Fruit fly (Drosophila melanogaster): Measurements from ENCODE around the gene CG6996.

CG6996 gene

DNA sequence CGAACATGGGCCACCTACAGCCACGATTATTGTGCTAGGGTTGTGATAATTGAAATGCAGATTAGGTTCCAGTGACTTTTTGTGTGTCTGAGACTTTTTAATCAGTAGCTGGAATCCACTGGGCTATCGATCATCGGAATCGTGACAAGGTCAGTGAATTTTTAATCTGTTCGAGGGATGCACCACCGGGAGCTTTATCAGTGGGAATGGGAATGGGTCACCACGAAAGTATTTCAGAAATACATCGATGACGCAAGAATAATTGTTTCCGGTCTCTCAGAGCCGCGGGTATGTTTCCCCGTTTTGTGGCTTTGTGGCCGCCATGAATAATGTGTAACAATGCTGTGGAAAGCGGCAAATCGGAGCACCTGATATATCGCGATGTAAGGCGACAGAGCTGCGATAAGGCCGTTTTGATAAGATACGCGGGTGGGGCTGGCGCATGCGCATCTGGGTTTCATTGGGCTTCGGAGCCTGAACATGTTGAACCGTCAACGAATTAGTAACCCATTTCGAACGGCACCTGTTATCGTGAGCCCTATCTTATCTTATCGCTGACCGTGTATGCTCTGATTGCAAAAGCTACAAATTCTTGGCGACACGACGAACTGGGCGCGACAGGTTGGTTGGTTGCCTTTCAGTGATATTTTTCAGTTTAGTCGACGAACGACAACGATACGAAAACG, 19.3 kb upstream of the CG6996 start, which contains the start of gene Ssk:
TSS of gene Ssk (plus strand) at position 638 of the 686 bp plus-strand sequence.
- TF ChIP-seq h (GFP tag; optimal IDR thresholded peaks at IDR 0.05), result peak; percentile 20
- no peak for TF ChIP-seq N (GFP tag; optimal IDR thresholded peaks at IDR 0.05)
- TF ChIP-seq HLH106 (tag; optimal IDR thresholded peaks at IDR 0.05), result no peak
- no peak for TF ChIP-seq brk (GFP tag; optimal IDR thresholded peaks at IDR 0.05)
- TF ChIP-seq Sp1 (GFP tag; optimal IDR thresholded peaks at IDR 0.05), result peak; percentile 7
- TF ChIP-seq Dif (GFP tag; optimal IDR thresholded peaks at IDR 0.05; ENCODE audit: partially characterized antibody), result peak; percentile 59
- peak; percentile 13 for TF ChIP-seq Rel (GFP tag; optimal IDR thresholded peaks at IDR 0.05)
- peak; percentile 63 for TF ChIP-seq Rel (tag; optimal IDR thresholded peaks at IDR 0.05)
- TF ChIP-seq Vsx2 (GFP tag; optimal IDR thresholded peaks at IDR 0.05; ENCODE audit: partially characterized antibody), result peak; percentile 90
- TF ChIP-seq Hr78 (GFP tag; optimal IDR thresholded peaks at IDR 0.05), result no peak
- peak; percentile 80 for TF ChIP-seq CrebA (GFP tag; optimal IDR thresholded peaks at IDR 0.05; ENCODE audit: borderline replicate concordance)
- no peak for TF ChIP-seq sv (GFP tag; optimal IDR thresholded peaks at IDR 0.05)
- TF ChIP-seq tai (GFP tag; optimal IDR thresholded peaks at IDR 0.05), result no peak
- TF ChIP-seq pan (optimal IDR thresholded peaks at IDR 0.05), result no peak

DNA sequence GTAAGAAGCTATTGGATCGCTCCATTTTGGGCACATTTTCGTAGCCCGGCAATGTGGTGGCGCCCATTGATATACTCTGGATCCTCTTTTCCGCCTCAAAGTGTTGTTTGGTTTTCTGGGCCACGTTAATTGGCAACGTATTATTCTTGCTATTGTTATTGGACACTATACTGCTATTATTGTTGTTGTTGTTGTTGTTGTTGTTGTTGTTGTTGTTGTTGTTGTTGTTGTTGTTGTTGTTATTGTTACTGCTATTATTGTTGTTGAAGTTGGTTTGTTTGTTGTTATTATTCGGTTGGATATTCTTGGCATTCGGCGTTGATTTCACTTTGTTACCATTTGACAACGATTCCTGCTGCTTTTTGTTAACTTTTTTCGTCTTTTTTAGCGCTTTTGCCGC, 15.5 kb upstream of the CG6996 start:
- TF ChIP-seq Dfd (GFP tag; optimal IDR thresholded peaks at IDR 0.05) (peak; percentile 97), Hnf4 (GFP tag; optimal IDR thresholded peaks at IDR 0.05) (no peak), dl (GFP tag; optimal IDR thresholded peaks at IDR 0.05; ENCODE audit: insufficient read depth in 1 of 2, partially characterized antibody in 2 of 2) (no peak), Mio (GFP tag; optimal IDR thresholded peaks at IDR 0.05) (no peak), Hr83 (GFP tag; optimal IDR thresholded peaks at IDR 0.05; ENCODE audit: poor library complexity, severe bottlenecking) (no peak), brk (GFP tag; optimal IDR thresholded peaks at IDR 0.05) (no peak)

DNA sequence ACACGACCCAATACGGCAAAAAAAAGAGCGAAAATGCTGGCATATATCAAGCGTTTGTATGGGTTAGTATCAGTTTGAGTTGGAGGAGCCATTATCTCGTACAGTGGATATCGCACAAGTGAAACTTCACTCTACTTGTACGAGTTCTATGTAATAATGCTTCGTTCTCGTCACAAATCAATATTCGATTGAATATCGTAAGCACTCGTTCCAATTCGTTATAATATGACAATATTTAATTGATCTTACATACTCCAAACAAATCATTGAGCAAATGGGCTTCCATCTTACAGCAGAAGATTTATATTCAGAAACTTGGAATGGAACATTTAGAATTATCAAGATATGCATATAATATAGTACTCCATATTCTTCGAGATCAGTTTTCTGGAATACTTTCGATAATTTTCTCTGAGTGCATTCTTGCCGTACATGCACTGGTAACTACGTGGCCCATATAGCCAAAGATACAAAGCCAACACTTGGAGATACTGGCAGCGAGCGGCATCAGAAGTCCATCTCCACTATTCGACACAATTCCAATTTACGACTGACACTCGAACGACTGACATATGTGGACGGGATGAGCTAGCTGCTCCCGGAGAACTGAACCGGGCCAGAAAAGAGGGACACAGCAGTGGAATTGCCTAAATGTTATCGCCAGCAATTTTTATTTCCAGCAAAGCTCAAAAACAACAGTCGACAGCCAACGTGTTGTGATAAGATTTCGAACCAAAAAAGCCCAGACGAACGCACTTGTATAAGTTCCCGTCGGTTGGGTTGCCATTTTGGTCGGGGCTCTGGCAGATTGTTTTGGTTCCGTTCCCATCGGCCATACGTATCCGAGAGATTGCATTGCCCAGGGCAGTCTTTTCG, 14.2 kb upstream of the CG6996 start:
- TF ChIP-seq woc (GFP tag; optimal IDR thresholded peaks at IDR 0.05) (peak; percentile 2), Hr83 (GFP tag; optimal IDR thresholded peaks at IDR 0.05; ENCODE audit: poor library complexity, severe bottlenecking) (no peak), dmrt93B (GFP tag; optimal IDR thresholded peaks at IDR 0.05) (no peak), HLH106 (tag; optimal IDR thresholded peaks at IDR 0.05) (peak; percentile 20), Hr78 (GFP tag; optimal IDR thresholded peaks at IDR 0.05) (no peak), h (GFP tag; optimal IDR thresholded peaks at IDR 0.05) (peak; percentile 5), Abd-B (GFP tag; optimal IDR thresholded peaks at IDR 0.05) (no peak), Rel (GFP tag; optimal IDR thresholded peaks at IDR 0.05) (no peak), Rel (tag; optimal IDR thresholded peaks at IDR 0.05) (peak; percentile 53), pan (optimal IDR thresholded peaks at IDR 0.05) (no peak), usp (GFP tag; optimal IDR thresholded peaks at IDR 0.05) (no peak), rgr (GFP tag; optimal IDR thresholded peaks at IDR 0.05) (peak; percentile 7), sage (GFP tag; optimal IDR thresholded peaks at IDR 0.05) (no peak), psq (GFP tag; optimal IDR thresholded peaks at IDR 0.05) (peak; percentile 4), ey (GFP tag; optimal IDR thresholded peaks at IDR 0.05) (peak; percentile 22)

DNA sequence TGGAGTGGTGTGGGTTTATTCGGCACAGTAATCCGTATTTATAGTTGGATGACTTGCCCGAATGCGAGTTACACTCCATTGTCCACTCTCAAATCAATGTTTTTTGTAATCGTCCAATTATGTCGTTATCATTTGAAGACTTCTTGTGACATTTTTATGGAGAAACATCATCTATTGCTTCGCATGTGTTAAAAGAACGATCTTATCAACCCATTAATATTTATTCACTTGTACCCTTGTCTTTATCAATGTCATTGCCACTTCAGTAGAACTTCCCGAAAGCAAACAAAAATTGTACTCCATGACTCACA, 13.6 kb upstream of the CG6996 start:
- TF ChIP-seq CG32264 (GFP tag; optimal IDR thresholded peaks at IDR 0.05) (no peak), Rel (GFP tag; optimal IDR thresholded peaks at IDR 0.05) (no peak), Rel (tag; optimal IDR thresholded peaks at IDR 0.05) (no peak), rgr (GFP tag; optimal IDR thresholded peaks at IDR 0.05) (no peak), jim (GFP tag; optimal IDR thresholded peaks at IDR 0.05) (no peak), HLH106 (tag; optimal IDR thresholded peaks at IDR 0.05) (no peak), sage (GFP tag; optimal IDR thresholded peaks at IDR 0.05) (no peak), CG9705 (GFP tag; optimal IDR thresholded peaks at IDR 0.05) (no peak), lola (GFP tag; optimal IDR thresholded peaks at IDR 0.05) (no peak), Hnf4 (GFP tag; optimal IDR thresholded peaks at IDR 0.05) (no peak), pan (optimal IDR thresholded peaks at IDR 0.05) (no peak), Myc (optimal IDR thresholded peaks at IDR 0.05) (no peak)

All from whole organism, wandering third instar larva.